Fruit fly (Drosophila melanogaster) whole organism: ENCODE measurements around the gene CG7352.

Experiments used
- CG8478 ChIP-seq: fragments of >200 bp; optimal IDR thresholded peaks from 2 replicates; lab custom pipeline; 2018; ENCODE audit warnings: inconsistent platforms
- Dll ChIP-seq: fragments of >200 bp; optimal IDR thresholded peaks from 2 replicates; lab custom pipeline; 2017
- EcR ChIP-seq, 2 experiments: fragments of >200 bp; optimal IDR thresholded peaks; 2 replicates each; lab custom pipeline; 2017; ENCODE audit warnings: missing biosample characterization in 2 of 2, missing genetic modification characterization in 2 of 2, missing genetic modification reagents in 2 of 2
- pan ChIP-seq: fragments of >200 bp; optimal IDR thresholded peaks from 2 replicates; lab custom pipeline; 2017
- psq ChIP-seq: fragments of >200 bp; optimal IDR thresholded peaks from 2 replicates; lab custom pipeline; 2017
- usp ChIP-seq: fragments of >200 bp; optimal IDR thresholded peaks from 2 replicates; lab custom pipeline; 2017; ENCODE audit warnings: missing biosample characterization, missing genetic modification characterization, mixed read lengths

Gene CG7352

dm6 chr3R:8347279-8347678 is at the start of gene CG7352:
Gene CG7352, plus strand, starts transcription at chr3R:8347579.
- TF ChIP-seq CG8478, result no peak

dm6 chr3R:8300928-8301752 is 46.2 kb upstream of the CG7352 start, which contains the start of the genes CG9626 and mRpL1:
Gene CG9626, minus strand, starts transcription at chr3R:8300978.
Gene mRpL1, plus strand, starts transcription at chr3R:8301440.
- no peak for TF ChIP-seq Dll
- no peak for TF ChIP-seq CG8478
- TF ChIP-seq psq (lab: Kevin White, UChicago), result no peak
- TF ChIP-seq usp (GFP tag; lab: Kevin White, UChicago), result no peak
- TF ChIP-seq pan (lab: Kevin White, UChicago), result no peak

DNA sequence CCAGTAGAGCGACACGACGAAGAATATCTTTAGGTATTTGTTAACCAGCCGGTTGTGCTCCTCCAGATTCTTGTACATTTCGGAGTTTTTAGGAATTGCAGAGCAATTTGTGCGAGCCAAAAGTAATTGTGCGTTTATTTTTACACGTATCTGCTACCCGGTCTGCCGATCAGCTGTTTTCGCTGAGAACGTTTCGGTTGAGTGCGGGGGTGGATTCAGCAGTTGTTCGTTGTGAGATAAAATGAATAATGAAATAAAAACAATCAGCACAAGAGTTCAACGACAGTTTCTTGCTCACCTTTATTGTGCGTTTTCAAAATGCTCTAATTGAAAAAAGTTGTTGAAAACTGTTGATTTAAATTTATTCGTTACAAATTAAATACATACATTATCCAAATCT is 43.5 kb upstream of the CG7352 start, which contains the start of gene nac:
TSS of gene nac (minus strand) at position 176 of the 400 bp plus-strand sequence.
- TF ChIP-seq pan (lab: Kevin White, UChicago) (no peak), psq (lab: Kevin White, UChicago) (no peak), CG8478 (no peak), Dll (no peak), EcR (GFP tag; optimal IDR thresholded peaks at IDR 0.05; lab: Kevin White, UChicago) (no peak), usp (GFP tag; lab: Kevin White, UChicago) (no peak)

dm6 chr3R:8305110-8305509 is 42.3 kb upstream of the CG7352 start, which contains the start of gene Sgt1:
Gene Sgt1, minus strand, starts transcription at chr3R:8305274.
- TF ChIP-seq CG8478, result no peak
- TF ChIP-seq psq (lab: Kevin White, UChicago), result no peak
- no peak for TF ChIP-seq Dll
- TF ChIP-seq pan (lab: Kevin White, UChicago), result no peak
- no peak for TF ChIP-seq EcR (GFP tag; optimal IDR thresholded peaks at IDR 0.05; lab: Kevin White, UChicago)
- no peak for TF ChIP-seq usp (GFP tag; lab: Kevin White, UChicago)

- TF ChIP-seq pan (lab: Kevin White, UChicago) (no peak), psq (lab: Kevin White, UChicago) (no peak), CG8478 (no peak), EcR (GFP tag; optimal IDR thresholded peaks at IDR 0.05; lab: Kevin White, UChicago) (no peak), Dll (no peak), usp (GFP tag; lab: Kevin White, UChicago) (no peak)
Measured at dm6 chr3R:8306188-8306926, 41.0 kb upstream of the CG7352 start.

DNA sequence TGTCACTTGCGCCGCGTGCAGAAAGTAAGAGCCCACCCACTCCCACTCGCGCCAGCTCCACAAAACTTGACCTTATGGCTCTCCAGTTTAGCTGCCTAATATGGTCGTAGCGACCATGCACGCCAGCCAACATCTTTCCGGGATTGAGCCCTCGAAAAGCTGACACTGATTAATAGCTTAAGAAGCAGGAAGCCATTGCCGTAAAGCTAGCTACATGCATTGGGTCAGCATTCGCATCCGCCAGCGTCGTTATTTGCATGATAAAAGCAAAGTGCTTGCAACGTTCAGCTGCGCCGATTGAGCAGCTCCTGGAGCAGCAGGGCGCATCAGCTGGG is 40.5 kb upstream of the CG7352 start:
- TF ChIP-seq psq (lab: Kevin White, UChicago) (no peak), usp (GFP tag; lab: Kevin White, UChicago) (no peak), Dll (no peak), CG8478 (no peak), EcR (GFP tag; optimal IDR thresholded peaks at IDR 0.05; lab: Kevin White, UChicago) (no peak), pan (lab: Kevin White, UChicago) (no peak)

DNA sequence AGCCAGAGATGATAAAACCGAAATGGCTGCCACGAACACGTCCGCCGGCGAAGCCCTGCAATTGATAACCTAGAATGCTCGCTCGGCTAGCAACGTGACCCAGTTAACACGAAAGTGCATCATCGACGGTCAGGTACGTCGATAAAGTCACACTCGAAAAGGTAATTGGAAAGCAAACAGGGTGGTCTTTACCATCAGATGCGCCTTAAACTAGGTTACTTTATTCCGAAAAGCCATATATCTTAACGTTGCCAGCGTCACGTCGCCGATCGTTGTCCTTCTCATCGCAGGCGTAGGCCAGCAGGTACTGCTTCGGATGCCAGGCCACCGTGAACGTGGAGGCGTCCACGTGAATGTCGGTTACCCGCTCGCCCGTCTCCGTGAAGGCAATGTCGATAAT is 40.1 kb upstream of the CG7352 start:
- no peak for TF ChIP-seq EcR (GFP tag; optimal IDR thresholded peaks at IDR 0.05; lab: Kevin White, UChicago)
- no peak for TF ChIP-seq Dll
- TF ChIP-seq CG8478, result no peak
- TF ChIP-seq psq (lab: Kevin White, UChicago), result no peak
- TF ChIP-seq pan (lab: Kevin White, UChicago), result no peak
- TF ChIP-seq usp (GFP tag; lab: Kevin White, UChicago), result no peak

DNA sequence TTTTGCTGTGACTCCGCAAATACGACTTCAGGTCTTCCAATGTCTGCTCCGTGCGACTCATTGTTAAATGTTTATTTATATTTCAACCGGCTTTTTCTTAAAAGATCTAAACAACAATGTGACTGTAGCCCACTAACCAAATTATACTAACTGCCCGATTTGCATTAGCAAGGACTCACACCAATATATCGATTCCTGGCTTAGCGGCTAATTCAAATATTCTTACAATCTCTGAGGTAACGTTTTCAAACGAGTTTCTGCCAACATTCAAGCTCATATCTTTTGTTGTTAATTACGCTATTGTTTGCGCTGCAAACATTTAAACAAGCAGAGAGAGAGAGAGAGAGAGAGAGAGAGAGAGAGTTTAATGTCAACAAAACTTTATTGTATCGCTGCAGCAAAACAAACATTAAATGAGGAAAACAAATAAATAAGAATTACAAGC is 38.8 kb upstream of the CG7352 start, which contains the start of gene tex:
TSS of gene tex (minus strand) at position 131 of the 445 bp plus-strand sequence.
- TF ChIP-seq pan (lab: Kevin White, UChicago) (no peak), usp (GFP tag; lab: Kevin White, UChicago) (no peak), CG8478 (no peak), Dll (no peak), psq (lab: Kevin White, UChicago) (no peak), EcR (GFP tag; optimal IDR thresholded peaks at IDR 0.05; lab: Kevin White, UChicago) (no peak)

- no peak for TF ChIP-seq CG8478
- TF ChIP-seq pan (lab: Kevin White, UChicago), result no peak
- TF ChIP-seq EcR (GFP tag; optimal IDR thresholded peaks at IDR 0.05; lab: Kevin White, UChicago), result no peak
- TF ChIP-seq psq (lab: Kevin White, UChicago), result no peak
- TF ChIP-seq usp (GFP tag; lab: Kevin White, UChicago), result no peak
- TF ChIP-seq Dll, result no peak
Measured at dm6 chr3R:8310678-8311077, 36.7 kb upstream of the CG7352 start, which contains the start of gene CG11693. Gene CG11693, minus strand, starts transcription at chr3R:8310778.

- TF ChIP-seq CG8478 (no peak), Dll (no peak), EcR (GFP tag; optimal IDR thresholded peaks at IDR 0.05; lab: Kevin White, UChicago) (no peak), psq (lab: Kevin White, UChicago) (no peak), usp (GFP tag; lab: Kevin White, UChicago) (no peak), pan (lab: Kevin White, UChicago) (no peak)
Measured at dm6 chr3R:8312037-8312436, 35.3 kb upstream of the CG7352 start, which contains the start of the genes CG11694 and CG11698. Gene CG11694, minus strand, starts transcription at chr3R:8312137. Gene CG11698, plus strand, starts transcription at chr3R:8312188.

- TF ChIP-seq usp (GFP tag; lab: Kevin White, UChicago) (no peak), psq (lab: Kevin White, UChicago) (no peak), pan (lab: Kevin White, UChicago) (no peak), Dll (no peak), EcR (GFP tag; optimal IDR thresholded peaks at IDR 0.05; lab: Kevin White, UChicago) (no peak), CG8478 (no peak)
Measured at dm6 chr3R:8313038-8313437, 34.3 kb upstream of the CG7352 start, which contains the start of gene CG7483. Gene CG7483, plus strand, starts transcription at chr3R:8313208.
